Worm (Caenorhabditis elegans) whole organism, mixed stage, embryonic: ENCODE data around the gene alkb-1.

ENCODE experiments used
- nhr-28 ChIP-seq: fragments of 150-350 bp; optimal IDR thresholded peaks from 2 replicates; lab custom pipeline; 2014; ENCODE audit warnings: missing biosample characterization, missing genetic modification characterization
- snpc-4 ChIP-seq: fragments of 150-350 bp; optimal IDR thresholded peaks from 2 replicates; lab custom pipeline; 2014; ENCODE audit warnings: missing biosample characterization, missing genetic modification characterization
- zip-8 ChIP-seq: fragments of 150-350 bp; optimal IDR thresholded peaks from 2 replicates; lab custom pipeline; 2014; ENCODE audit warnings: missing biosample characterization, missing genetic modification characterization

- TF ChIP-seq snpc-4 (tag; lab: Kevin White, UChicago) (no peak), nhr-28 (tag; lab: Kevin White, UChicago) (no peak), zip-8 (no peak)
Observed at ce11 chrII:1385280-1385679, 26.9 kb upstream of the alkb-1 start, which contains the start of gene F54D12.7.
